Worm (Caenorhabditis elegans): ENCODE data around the gene pepm-1.

DNA sequence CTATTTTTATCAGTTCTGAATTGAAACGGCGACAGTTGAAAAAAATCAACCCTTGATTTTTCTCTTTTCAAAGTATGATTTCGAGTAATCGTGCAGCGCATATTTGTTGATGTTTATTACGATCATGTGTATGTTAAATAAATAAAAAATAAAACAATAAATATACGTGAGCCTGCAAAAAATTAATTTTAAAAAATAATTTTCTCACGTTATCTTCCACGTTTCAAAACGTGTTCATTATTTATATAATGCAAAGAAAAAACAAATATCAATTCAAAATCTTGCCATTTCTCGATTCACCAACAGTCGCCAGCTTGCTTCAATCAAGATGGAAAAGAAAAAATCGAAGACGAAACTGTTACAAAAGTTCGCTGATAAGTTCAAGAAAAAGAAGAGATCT is 45.7 kb upstream of the pepm-1 start, which contains the start of gene F40G12.10:
- TF ChIP-seq hrde-1 (tag; optimal IDR thresholded peaks at IDR 0.05; ENCODE audit: borderline replicate concordance) (no peak), ceh-100 (GFP tag; IDR thresholded peaks at IDR 0.05) (no peak), xnd-1 (tag; optimal IDR thresholded peaks at IDR 0.05) (no peak), B0261.1 (tag; optimal IDR thresholded peaks at IDR 0.05) (no peak), pha-4 (tag; optimal IDR thresholded peaks at IDR 0.05) (no peak), gei-17 (GFP tag; optimal IDR thresholded peaks at IDR 0.05) (no peak), snpc-4 (GFP tag; optimal IDR thresholded peaks at IDR 0.05) (no peak), snpc-4 (tag; optimal IDR thresholded peaks at IDR 0.05) (no peak), tbx-9 (tag; optimal IDR thresholded peaks at IDR 0.05; ENCODE audit: borderline replicate concordance) (no peak), B0019.2 (GFP tag; conservative IDR thresholded peaks at IDR 0.05) (no peak), ama-1 (optimal IDR thresholded peaks at IDR 0.05) (no peak), ama-1 (GFP tag; optimal IDR thresholded peaks at IDR 0.05) (no peak), aptf-2 (GFP tag; conservative IDR thresholded peaks at IDR 0.05) (no peak)
